Worm (Caenorhabditis elegans): Measurements from ENCODE around the gene mltn-10.

ce11 chrII:14587407-14587806 is 35.5 kb upstream of the mltn-10 start, which contains the start of gene C01G12.5:
- TF ChIP-seq elt-2 (tag; optimal IDR thresholded peaks at IDR 0.05) (no peak), ztf-11 (tag; optimal IDR thresholded peaks at IDR 0.05) (no peak), unc-62 (GFP tag; optimal IDR thresholded peaks at IDR 0.05) (no peak)

Data from whole organism, L3 larva.